Fruit fly (Drosophila melanogaster) whole organism, embryonic: ENCODE results near the gene PAN3.

Experiments used
- Asciz ChIP-seq: fragments of 200-800 bp; sonication (Bioruptor generic); optimal IDR thresholded peaks from 2 replicates; lab custom pipeline; 2017; ENCODE audit warnings: missing biosample characterization, mild to moderate bottlenecking, missing genetic modification characterization, missing genetic modification reagents
- Blimp-1 ChIP-seq: fragments of 200-800 bp; sonication (Bioruptor generic); optimal IDR thresholded peaks from 3 replicates; lab custom pipeline; 2018; ENCODE audit warnings: missing biosample characterization, missing genetic modification characterization, mild to moderate bottlenecking, moderate library complexity, missing genetic modification reagents
- CG10979 ChIP-seq: fragments of 200-800 bp; sonication (Bioruptor generic); optimal IDR thresholded peaks from 2 replicates; lab custom pipeline; 2018; ENCODE audit warnings: missing biosample characterization, mild to moderate bottlenecking, missing genetic modification characterization, moderate library complexity
- CG11398 ChIP-seq: fragments of 200-800 bp; sonication (Bioruptor generic); optimal IDR thresholded peaks from 2 replicates; lab custom pipeline; 2016; ENCODE audit warnings: missing biosample characterization, missing genetic modification characterization
- CG12071 ChIP-seq: fragments of 200-800 bp; sonication (Bioruptor generic); optimal IDR thresholded peaks from 3 replicates; lab custom pipeline; 2018; ENCODE audit warnings: missing biosample characterization, mild to moderate bottlenecking, missing genetic modification characterization
- CG13296 ChIP-seq: fragments of 200-800 bp; sonication (Bioruptor generic); optimal IDR thresholded peaks from 3 replicates; lab custom pipeline; 2018; ENCODE audit warnings: missing biosample characterization, mild to moderate bottlenecking, missing genetic modification characterization
- CG13775 ChIP-seq: fragments of 200-800 bp; sonication (Bioruptor generic); optimal IDR thresholded peaks from 3 replicates; lab custom pipeline; 2017; ENCODE audit warnings: missing biosample characterization, mild to moderate bottlenecking, missing genetic modification characterization
- CG14014 ChIP-seq: fragments of 200-800 bp; sonication (Bioruptor generic); IDR thresholded peaks from 2 replicates; pipeline ENCODE4 v1.3.6; 2022; ENCODE audit warnings: missing biosample characterization, missing genetic modification characterization
- CG14441 ChIP-seq: fragments of 200-800 bp; sonication (Bioruptor generic); IDR thresholded peaks from 2 replicates; pipeline ENCODE4 v1.3.6; 2022; ENCODE audit warnings: missing biosample characterization, missing genetic modification characterization
- CG17361 ChIP-seq: fragments of 200-800 bp; sonication (Bioruptor generic); IDR thresholded peaks from 3 replicates; pipeline ENCODE4 v1.3.6; 2022; ENCODE audit warnings: missing biosample characterization, missing genetic modification characterization
- CG2129 ChIP-seq: fragments of 200-800 bp; sonication (Bioruptor generic); IDR thresholded peaks from 2 replicates; pipeline ENCODE4 v1.3.6; 2022; ENCODE audit warnings: missing biosample characterization, missing genetic modification characterization; ENCODE audit not compliant: partially characterized antibody
- CG2712 ChIP-seq: fragments of 200-800 bp; optimal IDR thresholded peaks from 3 replicates; lab custom pipeline; 2019; ENCODE audit warnings: missing biosample characterization, mild to moderate bottlenecking, missing genetic modification characterization, moderate library complexity
- CG42726 ChIP-seq: fragments of 200-800 bp; sonication (Bioruptor generic); IDR thresholded peaks from 2 replicates; pipeline ENCODE4 v1.3.6; 2022; ENCODE audit warnings: missing biosample characterization, missing genetic modification characterization; ENCODE audit not compliant: partially characterized antibody
- CG6813 ChIP-seq: fragments of 200-800 bp; sonication (Bioruptor generic); optimal IDR thresholded peaks from 2 replicates; lab custom pipeline; 2017; ENCODE audit warnings: missing biosample characterization, missing genetic modification characterization, mild to moderate bottlenecking, moderate library complexity, missing genetic modification reagents
- CG7357 ChIP-seq: fragments of 200-800 bp; sonication (Bioruptor generic); IDR thresholded peaks from 3 replicates; pipeline ENCODE4 v1.3.6; 2022; ENCODE audit warnings: missing biosample characterization, missing genetic modification characterization
- Camta ChIP-seq: fragments of 200-800 bp; sonication (Bioruptor generic); optimal IDR thresholded peaks from 2 replicates; lab custom pipeline; 2016; ENCODE audit warnings: missing biosample characterization, missing genetic modification characterization
- Dad ChIP-seq: fragments of 200-800 bp; sonication (Bioruptor generic); optimal IDR thresholded peaks from 3 replicates; lab custom pipeline; 2016; ENCODE audit warnings: missing biosample characterization, missing genetic modification characterization
- ERR ChIP-seq: fragments of 200-800 bp; sonication (Bioruptor generic); optimal IDR thresholded peaks from 2 replicates; lab custom pipeline; 2016; ENCODE audit warnings: missing biosample characterization, missing genetic modification characterization
- Hr78 ChIP-seq, 2 experiments: fragments of 200-800 bp in 1 of 2; fragments of >200 bp in 1 of 2; sonication (Bioruptor generic) in 1 of 2; optimal IDR thresholded peaks; 2 replicates each; lab custom pipeline; 2017 to 2019; ENCODE audit warnings: missing biosample characterization in 2 of 2, missing genetic modification characterization in 2 of 2, mild to moderate bottlenecking in 1 of 2, moderate library complexity in 1 of 2
- NFAT ChIP-seq: fragments of 200-800 bp; sonication (Bioruptor generic); IDR thresholded peaks from 2 replicates; pipeline ENCODE4 v1.3.6; 2022; ENCODE audit warnings: missing biosample characterization, missing genetic modification characterization
- NK7.1 ChIP-seq: fragments of 200-800 bp; sonication (Bioruptor generic); optimal IDR thresholded peaks from 3 replicates; lab custom pipeline; 2016; ENCODE audit warnings: missing biosample characterization, missing genetic modification characterization
- NfI ChIP-seq: fragments of 200-800 bp; sonication (Bioruptor generic); optimal IDR thresholded peaks from 3 replicates; lab custom pipeline; 2018; ENCODE audit warnings: missing biosample characterization, mild to moderate bottlenecking, missing genetic modification characterization, moderate library complexity
- Ssrp ChIP-seq: fragments of 200-800 bp; sonication (Bioruptor generic); optimal IDR thresholded peaks from 2 replicates; lab custom pipeline; 2018; ENCODE audit warnings: missing biosample characterization, mild to moderate bottlenecking, missing genetic modification characterization, moderate library complexity
- Xrp1 ChIP-seq: fragments of 200-800 bp; sonication (Bioruptor generic); IDR thresholded peaks from 2 replicates; pipeline ENCODE4 v1.3.6; 2022; ENCODE audit warnings: missing biosample characterization, missing genetic modification characterization
- ato ChIP-seq: fragments of 200-800 bp; sonication (Bioruptor generic); IDR thresholded peaks from 2 replicates; pipeline ENCODE4 v1.3.6; 2022; ENCODE audit warnings: missing biosample characterization, missing genetic modification characterization; ENCODE audit not compliant: partially characterized antibody
- cg ChIP-seq: fragments of 200-800 bp; sonication (Bioruptor generic); optimal IDR thresholded peaks from 3 replicates; lab custom pipeline; 2019; ENCODE audit warnings: missing biosample characterization, mild to moderate bottlenecking, missing genetic modification characterization, moderate library complexity
- chinmo ChIP-seq: fragments of 200-800 bp; sonication (Bioruptor generic); IDR thresholded peaks from 4 replicates; pipeline ENCODE4 v1.3.6; 2022; ENCODE audit warnings: missing biosample characterization, missing genetic modification characterization; ENCODE audit not compliant: partially characterized antibody
- grn ChIP-seq: fragments of 200-800 bp; sonication (Bioruptor generic); optimal IDR thresholded peaks from 3 replicates; lab custom pipeline; 2017; ENCODE audit warnings: missing biosample characterization, missing genetic modification characterization
- inv ChIP-seq: fragments of 200-800 bp; sonication (Bioruptor generic); IDR thresholded peaks from 2 replicates; pipeline ENCODE4 v1.3.6; 2022; ENCODE audit warnings: missing biosample characterization, missing genetic modification characterization; ENCODE audit not compliant: partially characterized antibody
- mld ChIP-seq: fragments of 200-800 bp; sonication (Bioruptor generic); IDR thresholded peaks from 3 replicates; pipeline ENCODE4 v1.3.6; 2022; ENCODE audit warnings: missing biosample characterization, missing genetic modification characterization; ENCODE audit not compliant: partially characterized antibody
- nom ChIP-seq: fragments of 200-800 bp; sonication (Bioruptor generic); optimal IDR thresholded peaks from 2 replicates; lab custom pipeline; 2017; ENCODE audit warnings: missing biosample characterization, missing genetic modification characterization, mild to moderate bottlenecking, moderate library complexity, missing genetic modification reagents
- oc ChIP-seq: fragments of 200-800 bp; sonication (Bioruptor generic); optimal IDR thresholded peaks from 2 replicates; lab custom pipeline; 2018; ENCODE audit warnings: missing biosample characterization, mild to moderate bottlenecking, missing genetic modification characterization, moderate library complexity
- phol ChIP-seq: fragments of 200-800 bp; sonication (Bioruptor generic); optimal IDR thresholded peaks from 3 replicates; lab custom pipeline; 2018; ENCODE audit warnings: missing biosample characterization, mild to moderate bottlenecking, missing genetic modification characterization, moderate library complexity
- sc ChIP-seq, 3 experiments: fragments of >200 bp in 2 of 3; fragments of 200-800 bp in 1 of 3; sonication (Bioruptor generic) in 1 of 3; optimal IDR thresholded peaks; 2 replicates in 2 of 3; 3 replicates in 1 of 3; lab custom pipeline; 2017; ENCODE audit warnings: mild to moderate bottlenecking in 1 of 3, missing biosample characterization in 1 of 3, missing genetic modification characterization in 1 of 3, missing genetic modification reagents in 1 of 3
- sd ChIP-seq: fragments of 200-800 bp; sonication (Bioruptor generic); optimal IDR thresholded peaks from 3 replicates; lab custom pipeline; 2018; ENCODE audit warnings: missing biosample characterization, mild to moderate bottlenecking, missing genetic modification characterization, moderate library complexity
- so ChIP-seq: fragments of 200-800 bp; sonication (Bioruptor generic); IDR thresholded peaks from 3 replicates; pipeline ENCODE4 v1.3.6; 2022; ENCODE audit warnings: missing biosample characterization, missing genetic modification characterization
- sr ChIP-seq: fragments of 200-800 bp; sonication (Bioruptor generic); IDR thresholded peaks from 3 replicates; pipeline ENCODE4 v1.3.6; 2022; ENCODE audit warnings: missing biosample characterization, missing genetic modification characterization
- stwl ChIP-seq: fragments of 200-800 bp; sonication (Bioruptor generic); optimal IDR thresholded peaks from 3 replicates; lab custom pipeline; 2018; ENCODE audit warnings: missing biosample characterization, mild to moderate bottlenecking, missing genetic modification characterization, moderate library complexity
- zfh1 ChIP-seq: fragments of 200-800 bp; sonication (Bioruptor generic); IDR thresholded peaks from 3 replicates; pipeline ENCODE4 v1.3.6; 2022; ENCODE audit warnings: missing biosample characterization, missing genetic modification characterization

PAN3 gene

dm6 chr3L:3108964-3109363 lies 38.0 kb downstream of the PAN3 start:
- no peak for TF ChIP-seq CG14014 (GFP tag; lab: Robert Waterston, UW)
- peak; percentile 87 for TF ChIP-seq Blimp-1 (GFP tag; lab: Kevin White, UChicago)

- TF ChIP-seq stwl (tag; lab: Kevin White, UChicago): no peak
- TF ChIP-seq CG6813: no peak
- no peak for TF ChIP-seq cg (GFP tag; lab: Kevin White, UChicago)
- no peak for TF ChIP-seq CG17361 (GFP tag; lab: Robert Waterston, UW)
- no peak for TF ChIP-seq NK7.1 (GFP tag; lab: Kevin White, UChicago)
- no peak for TF ChIP-seq Dad (GFP tag; lab: Kevin White, UChicago)
- TF ChIP-seq Ssrp (tag; lab: Kevin White, UChicago): no peak
- no peak for TF ChIP-seq CG7357
- no peak for TF ChIP-seq Asciz (GFP tag; lab: Kevin White, UChicago)
- no peak for TF ChIP-seq CG13775 (GFP tag; lab: Kevin White, UChicago)
- TF ChIP-seq CG14441 (GFP tag; lab: Robert Waterston, UW): no peak
- no peak for TF ChIP-seq CG42726
- no peak for TF ChIP-seq CG11398 (GFP tag; lab: Kevin White, UChicago)
- TF ChIP-seq CG13296 (GFP tag; lab: Kevin White, UChicago): no peak
- TF ChIP-seq Hr78 (GFP tag; optimal IDR thresholded peaks at IDR 0.05; lab: Kevin White, UChicago): no peak
- TF ChIP-seq CG10979: no peak
- TF ChIP-seq NfI (GFP tag; lab: Kevin White, UChicago): no peak
- TF ChIP-seq so (GFP tag; lab: Robert Waterston, UW): no peak
- TF ChIP-seq CG2712 (tag; lab: Kevin White, UChicago): no peak
- TF ChIP-seq zfh1 (GFP tag; lab: Robert Waterston, UW): no peak
- TF ChIP-seq grn (GFP tag; lab: Kevin White, UChicago): peak; percentile 79
- no peak for TF ChIP-seq CG12071
- TF ChIP-seq sd: no peak
- TF ChIP-seq ato (GFP tag; lab: Robert Waterston, UW): no peak
- TF ChIP-seq sr (GFP tag; lab: Robert Waterston, UW): no peak
- no peak for TF ChIP-seq ERR (GFP tag; lab: Kevin White, UChicago)
- TF ChIP-seq chinmo (GFP tag; lab: Robert Waterston, UW): 0 out of 4 replicates have a peak, but pooled peaks have one; percentile 12
- no peak for TF ChIP-seq phol
- TF ChIP-seq nom (GFP tag; lab: Kevin White, UChicago): peak; percentile 35
- TF ChIP-seq sc (optimal IDR thresholded peaks at IDR 0.05; lab: Kevin White, UChicago): no peak
- TF ChIP-seq sc (GFP tag; optimal IDR thresholded peaks at IDR 0.05; lab: Kevin White, UChicago): no peak
- peak; percentile 35 for TF ChIP-seq Blimp-1 (GFP tag; lab: Kevin White, UChicago)
- TF ChIP-seq inv: no peak
- no peak for TF ChIP-seq Camta (GFP tag; lab: Kevin White, UChicago)
- TF ChIP-seq oc (tag; lab: Kevin White, UChicago): peak; percentile 10
- TF ChIP-seq Xrp1 (GFP tag; lab: Robert Waterston, UW): no peak
- no peak for TF ChIP-seq CG2129 (GFP tag; lab: Robert Waterston, UW)
- TF ChIP-seq NFAT (GFP tag; lab: Robert Waterston, UW): no peak
- no peak for TF ChIP-seq mld (GFP tag; lab: Robert Waterston, UW)
These were observed 38.6 kb downstream of the PAN3 start for dm6 chr3L:3109417-3110090.
